Fruit fly (Drosophila melanogaster) whole organism, embryonic: ENCODE results near the gene Rdh.

Source experiments
- Abd-B ChIP-seq: fragments of 200-800 bp; sonication (Bioruptor generic); optimal IDR thresholded peaks from 2 replicates; lab custom pipeline; 2018; ENCODE audit warnings: missing biosample characterization, mild to moderate bottlenecking, missing genetic modification characterization, moderate library complexity
- Aef1 ChIP-seq: fragments of 200-800 bp; sonication (Bioruptor generic); IDR thresholded peaks from 3 replicates; pipeline ENCODE4 v1.3.6; 2022; ENCODE audit warnings: missing biosample characterization, missing genetic modification characterization
- B-H1 ChIP-seq: fragments of 200-800 bp; sonication (Bioruptor generic); IDR thresholded peaks from 3 replicates; pipeline ENCODE4 v1.3.6; 2022; ENCODE audit warnings: missing biosample characterization, missing genetic modification characterization
- Bgb ChIP-seq: fragments of 200-800 bp; sonication (Bioruptor generic); IDR thresholded peaks from 2 replicates; pipeline ENCODE4 v1.3.6; 2022; ENCODE audit warnings: missing biosample characterization, missing genetic modification characterization; ENCODE audit not compliant: partially characterized antibody
- CG10147 ChIP-seq: fragments of 200-800 bp; sonication (Bioruptor generic); optimal IDR thresholded peaks from 2 replicates; lab custom pipeline; 2019; ENCODE audit warnings: missing biosample characterization, mild to moderate bottlenecking, missing genetic modification characterization, moderate library complexity
- CG11247 ChIP-seq: fragments of 200-800 bp; sonication (Bioruptor generic); IDR thresholded peaks from 2 replicates; pipeline ENCODE4 v1.3.6; 2022; ENCODE audit warnings: missing biosample characterization, missing genetic modification characterization
- CG11398 ChIP-seq: fragments of 200-800 bp; sonication (Bioruptor generic); optimal IDR thresholded peaks from 2 replicates; lab custom pipeline; 2016; ENCODE audit warnings: missing biosample characterization, missing genetic modification characterization
- CG11504 ChIP-seq: fragments of 200-800 bp; sonication (Bioruptor generic); optimal IDR thresholded peaks from 3 replicates; lab custom pipeline; 2019; ENCODE audit warnings: missing biosample characterization, mild to moderate bottlenecking, missing genetic modification characterization, moderate library complexity
- CG12155 ChIP-seq: fragments of 200-800 bp; sonication (Bioruptor generic); optimal IDR thresholded peaks from 3 replicates; lab custom pipeline; 2016; ENCODE audit warnings: missing biosample characterization, missing genetic modification characterization
- CG12236 ChIP-seq: fragments of 200-800 bp; sonication (Bioruptor generic); optimal IDR thresholded peaks from 2 replicates; lab custom pipeline; 2016; ENCODE audit warnings: missing biosample characterization, missing genetic modification characterization
- CG13624 ChIP-seq: fragments of 200-800 bp; sonication (Bioruptor generic); optimal IDR thresholded peaks from 2 replicates; lab custom pipeline; 2016; ENCODE audit warnings: missing biosample characterization, missing genetic modification characterization
- CG14667 ChIP-seq: fragments of 200-800 bp; sonication (Bioruptor generic); IDR thresholded peaks from 2 replicates; pipeline ENCODE4 v1.3.6; 2022; ENCODE audit warnings: missing biosample characterization, missing genetic modification characterization
- CG17328 ChIP-seq: fragments of 200-800 bp; sonication (Bioruptor generic); IDR thresholded peaks from 2 replicates; pipeline ENCODE4 v1.3.6; 2022; ENCODE audit warnings: missing biosample characterization, missing genetic modification characterization
- CG31388 ChIP-seq: fragments of 200-800 bp; sonication (Bioruptor generic); optimal IDR thresholded peaks from 2 replicates; lab custom pipeline; 2016; ENCODE audit warnings: missing biosample characterization, missing genetic modification characterization
- CG31441 ChIP-seq: fragments of 200-800 bp; sonication (Bioruptor generic); IDR thresholded peaks from 2 replicates; pipeline ENCODE4 v1.3.6; 2022; ENCODE audit warnings: missing biosample characterization, missing genetic modification characterization
- CG34376 ChIP-seq: fragments of 200-800 bp; sonication (Bioruptor generic); optimal IDR thresholded peaks from 2 replicates; lab custom pipeline; 2018; ENCODE audit warnings: missing biosample characterization, mild to moderate bottlenecking, missing genetic modification characterization
- CG4360 ChIP-seq: fragments of 200-800 bp; sonication (Bioruptor generic); IDR thresholded peaks from 2 replicates; pipeline ENCODE4 v1.3.6; 2022; ENCODE audit warnings: missing biosample characterization, missing genetic modification characterization
- CG6175 ChIP-seq: fragments of 200-800 bp; sonication (Bioruptor generic); IDR thresholded peaks from 3 replicates; pipeline ENCODE4 v1.3.6; 2022; ENCODE audit warnings: missing biosample characterization, missing genetic modification characterization
- CG6791 ChIP-seq: fragments of 200-800 bp; sonication (Bioruptor generic); IDR thresholded peaks from 3 replicates; pipeline ENCODE4 v1.3.6; 2022; ENCODE audit warnings: missing biosample characterization, missing genetic modification characterization; ENCODE audit not compliant: partially characterized antibody
- CG7928 ChIP-seq: fragments of 200-800 bp; sonication (Bioruptor generic); optimal IDR thresholded peaks from 2 replicates; lab custom pipeline; 2017; ENCODE audit warnings: missing biosample characterization, mild to moderate bottlenecking, missing genetic modification characterization
- Chrac-16 ChIP-seq: fragments of 200-800 bp; sonication (Bioruptor generic); optimal IDR thresholded peaks from 3 replicates; lab custom pipeline; 2016; ENCODE audit warnings: missing biosample characterization, missing genetic modification characterization
- D ChIP-seq, 2 experiments: fragments of 200-800 bp in 1 of 2; fragments of >200 bp in 1 of 2; sonication (Bioruptor generic) in 1 of 2; optimal IDR thresholded peaks; 2 replicates in 1 of 2; 3 replicates in 1 of 2; lab custom pipeline; 2017; ENCODE audit warnings: mild to moderate bottlenecking in 1 of 2, missing biosample characterization in 1 of 2, missing genetic modification characterization in 1 of 2, missing genetic modification reagents in 1 of 2
- Deaf1 ChIP-seq: fragments of 200-800 bp; optimal IDR thresholded peaks from 3 replicates; lab custom pipeline; 2019; ENCODE audit warnings: missing biosample characterization, mild to moderate bottlenecking, missing genetic modification characterization, moderate library complexity
- Fer1 ChIP-seq: fragments of 200-800 bp; sonication (Bioruptor generic); optimal IDR thresholded peaks from 2 replicates; lab custom pipeline; 2017; ENCODE audit warnings: missing biosample characterization, mild to moderate bottlenecking, missing genetic modification characterization
- Mad ChIP-seq: fragments of 200-800 bp; sonication (Bioruptor generic); optimal IDR thresholded peaks from 2 replicates; lab custom pipeline; 2016; ENCODE audit warnings: missing biosample characterization, missing genetic modification characterization
- NfI ChIP-seq: fragments of 200-800 bp; sonication (Bioruptor generic); optimal IDR thresholded peaks from 3 replicates; lab custom pipeline; 2018; ENCODE audit warnings: missing biosample characterization, mild to moderate bottlenecking, missing genetic modification characterization, moderate library complexity
- Oli ChIP-seq: fragments of 200-800 bp; sonication (Bioruptor generic); optimal IDR thresholded peaks from 2 replicates; lab custom pipeline; 2018; ENCODE audit warnings: missing biosample characterization, mild to moderate bottlenecking, missing genetic modification characterization, moderate library complexity
- Side ChIP-seq: fragments of 200-800 bp; sonication (Bioruptor generic); optimal IDR thresholded peaks from 2 replicates; lab custom pipeline; 2016; ENCODE audit warnings: missing biosample characterization, missing genetic modification characterization
- Sry-δ ChIP-seq: fragments of 200-800 bp; sonication (Bioruptor generic); optimal IDR thresholded peaks from 2 replicates; lab custom pipeline; 2016; ENCODE audit warnings: missing biosample characterization, missing genetic modification characterization
- al ChIP-seq: fragments of 200-800 bp; sonication (Bioruptor generic); IDR thresholded peaks from 2 replicates; pipeline ENCODE4 v1.3.6; 2022; ENCODE audit warnings: missing biosample characterization, missing genetic modification characterization
- dati ChIP-seq: fragments of 200-800 bp; sonication (Bioruptor generic); IDR thresholded peaks from 2 replicates; pipeline ENCODE4 v1.3.6; 2022; ENCODE audit warnings: missing biosample characterization, missing genetic modification characterization
- dimm ChIP-seq: fragments of 200-800 bp; sonication (Bioruptor generic); IDR thresholded peaks from 2 replicates; pipeline ENCODE4 v1.3.6; 2022; ENCODE audit warnings: missing biosample characterization, missing genetic modification characterization
- gce ChIP-seq: fragments of 200-800 bp; sonication (Bioruptor generic); IDR thresholded peaks from 3 replicates; pipeline ENCODE4 v1.3.6; 2022; ENCODE audit warnings: missing biosample characterization, missing genetic modification characterization
- grn ChIP-seq: fragments of 200-800 bp; sonication (Bioruptor generic); optimal IDR thresholded peaks from 3 replicates; lab custom pipeline; 2017; ENCODE audit warnings: missing biosample characterization, missing genetic modification characterization
- ham ChIP-seq: fragments of 200-800 bp; sonication (Bioruptor generic); IDR thresholded peaks from 2 replicates; pipeline ENCODE4 v1.3.6; 2022; ENCODE audit warnings: missing biosample characterization, missing genetic modification characterization
- hb ChIP-seq: fragments of 200-800 bp; sonication (Bioruptor generic); IDR thresholded peaks from 3 replicates; pipeline ENCODE4 v1.3.6; 2022; ENCODE audit warnings: missing biosample characterization, missing genetic modification characterization; ENCODE audit not compliant: partially characterized antibody
- mam ChIP-seq: fragments of 200-800 bp; sonication (Bioruptor generic); optimal IDR thresholded peaks from 3 replicates; lab custom pipeline; 2016; ENCODE audit warnings: missing biosample characterization, missing genetic modification characterization
- nau ChIP-seq: fragments of 200-800 bp; sonication (Bioruptor generic); optimal IDR thresholded peaks from 3 replicates; lab custom pipeline; 2017; ENCODE audit warnings: missing biosample characterization, mild to moderate bottlenecking, missing genetic modification characterization, missing genetic modification reagents
- nerfin-2 ChIP-seq: fragments of 200-800 bp; sonication (Bioruptor generic); IDR thresholded peaks from 2 replicates; pipeline ENCODE4 v1.3.6; 2022; ENCODE audit warnings: missing biosample characterization, missing genetic modification characterization; ENCODE audit not compliant: partially characterized antibody
- pfk ChIP-seq: fragments of 200-800 bp; sonication (Bioruptor generic); optimal IDR thresholded peaks from 2 replicates; lab custom pipeline; 2018; ENCODE audit warnings: missing biosample characterization, mild to moderate bottlenecking, missing genetic modification characterization, moderate library complexity
- pum ChIP-seq: fragments of 200-800 bp; sonication (Bioruptor generic); optimal IDR thresholded peaks from 2 replicates; lab custom pipeline; 2016; ENCODE audit warnings: missing biosample characterization, missing genetic modification characterization
- ranshi ChIP-seq: fragments of 200-800 bp; sonication (Bioruptor generic); IDR thresholded peaks from 2 replicates; pipeline ENCODE4 v1.3.6; 2022; ENCODE audit warnings: missing biosample characterization, missing genetic modification characterization
- ro ChIP-seq: fragments of 200-800 bp; sonication (Bioruptor generic); IDR thresholded peaks from 2 replicates; pipeline ENCODE4 v1.3.6; 2022; ENCODE audit warnings: missing biosample characterization, missing genetic modification characterization
- schlank ChIP-seq: fragments of 200-800 bp; sonication (Bioruptor generic); optimal IDR thresholded peaks from 2 replicates; lab custom pipeline; 2018; ENCODE audit warnings: missing biosample characterization, mild to moderate bottlenecking, missing genetic modification characterization
- sd ChIP-seq: fragments of 200-800 bp; sonication (Bioruptor generic); optimal IDR thresholded peaks from 3 replicates; lab custom pipeline; 2018; ENCODE audit warnings: missing biosample characterization, mild to moderate bottlenecking, missing genetic modification characterization, moderate library complexity
- slbo ChIP-seq: fragments of 200-800 bp; sonication (Bioruptor generic); IDR thresholded peaks from 2 replicates; pipeline ENCODE4 v1.3.6; 2022; ENCODE audit warnings: missing biosample characterization, missing genetic modification characterization
- slp2 ChIP-seq: fragments of 200-800 bp; sonication (Bioruptor generic); optimal IDR thresholded peaks from 2 replicates; lab custom pipeline; 2016; ENCODE audit warnings: missing biosample characterization, missing genetic modification characterization
- tin ChIP-seq: fragments of 200-800 bp; sonication (Bioruptor generic); optimal IDR thresholded peaks from 3 replicates; lab custom pipeline; 2016; ENCODE audit warnings: missing biosample characterization, missing genetic modification characterization
- unpg ChIP-seq: fragments of 200-800 bp; sonication (Bioruptor generic); optimal IDR thresholded peaks from 3 replicates; lab custom pipeline; 2018; ENCODE audit warnings: missing biosample characterization, mild to moderate bottlenecking, missing genetic modification characterization, moderate library complexity
- zfh2 ChIP-seq: fragments of 200-800 bp; sonication (Bioruptor generic); optimal IDR thresholded peaks from 2 replicates; lab custom pipeline; 2016; ENCODE audit warnings: missing biosample characterization, missing genetic modification characterization

Gene Rdh

dm6 chr3L:3802677-3803076 lies 22.6 kb upstream of the Rdh start (continued):
- peak; percentile 61 for TF ChIP-seq CG14667 (GFP tag; lab: Robert Waterston, UW)
- peak; percentile 83 for TF ChIP-seq Aef1
- TF ChIP-seq CG6175 (GFP tag; lab: Robert Waterston, UW): peak; percentile 33; the same call in 1 of the 3 replicates
- peak; percentile 89 for TF ChIP-seq NfI (GFP tag; lab: Kevin White, UChicago)
- TF ChIP-seq CG11247 (GFP tag; lab: Robert Waterston, UW): peak; percentile 65; the same call in 1 of the 2 replicates
- peak; percentile 75 for TF ChIP-seq CG12155
- peak; percentile 44 for TF ChIP-seq CG12236 (GFP tag; lab: Kevin White, UChicago)
- peak; percentile 59 for TF ChIP-seq Mad (GFP tag; lab: Kevin White, UChicago)
- peak; percentile 55 for TF ChIP-seq CG11398 (GFP tag; lab: Kevin White, UChicago)
- peak; percentile 76 for TF ChIP-seq CG34376 (GFP tag; lab: Kevin White, UChicago)
- peak; percentile 68 for TF ChIP-seq CG31441 (GFP tag; lab: Robert Waterston, UW)
- peak; percentile 25; the same call in 1 of the 2 replicates for TF ChIP-seq ro
- peak; percentile 92 for TF ChIP-seq slbo (GFP tag; lab: Robert Waterston, UW)
- TF ChIP-seq Side (GFP tag; lab: Kevin White, UChicago): peak; percentile 71
- peak; percentile 56 for TF ChIP-seq Chrac-16 (GFP tag; lab: Kevin White, UChicago)
- peak; percentile 21 for TF ChIP-seq Sry-δ (GFP tag; lab: Kevin White, UChicago)
- TF ChIP-seq D (optimal IDR thresholded peaks at IDR 0.05; lab: Kevin White, UChicago): no peak
- peak; percentile 15 for TF ChIP-seq D (GFP tag; optimal IDR thresholded peaks at IDR 0.05; lab: Kevin White, UChicago)
- TF ChIP-seq schlank: peak; percentile 76
- 0 out of 2 replicates have a peak, but pooled peaks have one; percentile 16 for TF ChIP-seq CG4360 (GFP tag; lab: Robert Waterston, UW)
- peak; percentile 40 for TF ChIP-seq nau (GFP tag; lab: Kevin White, UChicago)
- TF ChIP-seq CG10147 (GFP tag; lab: Kevin White, UChicago): peak; percentile 63
- peak; percentile 43 for TF ChIP-seq CG7928 (GFP tag; lab: Kevin White, UChicago)
- peak; percentile 49 for TF ChIP-seq Deaf1
- TF ChIP-seq CG13624 (GFP tag; lab: Kevin White, UChicago): peak; percentile 91
- peak; percentile 61 for TF ChIP-seq unpg
- TF ChIP-seq hb (GFP tag; lab: Robert Waterston, UW): no peak
- no peak for TF ChIP-seq Bgb (GFP tag; lab: Robert Waterston, UW)
- TF ChIP-seq grn (GFP tag; lab: Kevin White, UChicago): no peak
- no peak for TF ChIP-seq ham
- peak; percentile 53 for TF ChIP-seq tin
- TF ChIP-seq ranshi (GFP tag; lab: Robert Waterston, UW): peak; percentile 73
- TF ChIP-seq Fer1 (GFP tag; lab: Kevin White, UChicago): peak; percentile 86
- TF ChIP-seq slp2 (GFP tag; lab: Kevin White, UChicago): peak; percentile 32
- peak; percentile 50 for TF ChIP-seq pum
- TF ChIP-seq B-H1 (GFP tag; lab: Robert Waterston, UW): peak; percentile 51; the same call in 2 of the 3 replicates
- no peak for TF ChIP-seq pfk (GFP tag; lab: Kevin White, UChicago)
- peak; percentile 53; the same call in 1 of the 2 replicates for TF ChIP-seq al
- TF ChIP-seq CG11504 (tag; lab: Kevin White, UChicago): peak; percentile 72
- no peak for TF ChIP-seq nerfin-2
- 0 out of 2 replicates have a peak, but pooled peaks have one; percentile 8 for TF ChIP-seq dati (GFP tag; lab: Robert Waterston, UW)
- TF ChIP-seq dimm: 0 out of 2 replicates have a peak, but pooled peaks have one; percentile 53
- TF ChIP-seq CG6791 (GFP tag; lab: Robert Waterston, UW): no peak
- peak; percentile 73 for TF ChIP-seq CG17328 (GFP tag; lab: Robert Waterston, UW)
- TF ChIP-seq zfh2 (GFP tag; lab: Kevin White, UChicago): peak; percentile 65
- TF ChIP-seq mam (GFP tag; lab: Kevin White, UChicago): peak; percentile 88
- TF ChIP-seq Oli (tag; lab: Kevin White, UChicago): peak; percentile 67
- peak; percentile 60 for TF ChIP-seq Abd-B (GFP tag; lab: Kevin White, UChicago)
- TF ChIP-seq gce: peak; percentile 68; the same call in 1 of the 3 replicates
- TF ChIP-seq CG31388 (GFP tag; lab: Kevin White, UChicago): no peak
- peak; percentile 53 for TF ChIP-seq sd (tag; lab: Kevin White, UChicago)
